Worm (Caenorhabditis elegans): ENCODE measurements around the gene K07E3.1.

The K07E3.1 gene

DNA sequence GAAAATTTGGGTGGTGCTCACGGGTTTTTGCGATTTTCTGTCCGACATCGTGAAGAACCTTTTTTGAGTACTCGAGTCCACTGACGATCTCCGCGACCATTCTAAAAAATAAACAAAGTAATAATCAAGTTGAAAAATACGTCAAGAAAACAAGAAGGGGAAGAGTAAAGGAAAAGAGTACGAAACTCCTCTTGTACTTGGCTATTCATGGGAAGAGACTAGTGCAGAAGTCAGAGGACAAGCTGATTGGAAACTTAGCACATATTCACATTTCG is 23.9 kb upstream of the K07E3.1 start, which contains the start of gene dao-3:
Gene dao-3 (minus strand): TSS at position 101 of the 275 bp plus-strand sequence.
- no peak for TF ChIP-seq sptf-1 (tag; optimal IDR thresholded peaks at IDR 0.05)
- no peak for TF ChIP-seq elt-3 (tag; optimal IDR thresholded peaks at IDR 0.05)
- no peak for TF ChIP-seq ztf-11 (tag; optimal IDR thresholded peaks at IDR 0.05)
- TF ChIP-seq ceh-43 (GFP tag; optimal IDR thresholded peaks at IDR 0.05) = no peak
- TF ChIP-seq nhr-12 (tag; optimal IDR thresholded peaks at IDR 0.05) = no peak
- no peak for TF ChIP-seq nhr-76 (tag; optimal IDR thresholded peaks at IDR 0.05)
- TF ChIP-seq unc-62 (GFP tag; optimal IDR thresholded peaks at IDR 0.05) = no peak

DNA sequence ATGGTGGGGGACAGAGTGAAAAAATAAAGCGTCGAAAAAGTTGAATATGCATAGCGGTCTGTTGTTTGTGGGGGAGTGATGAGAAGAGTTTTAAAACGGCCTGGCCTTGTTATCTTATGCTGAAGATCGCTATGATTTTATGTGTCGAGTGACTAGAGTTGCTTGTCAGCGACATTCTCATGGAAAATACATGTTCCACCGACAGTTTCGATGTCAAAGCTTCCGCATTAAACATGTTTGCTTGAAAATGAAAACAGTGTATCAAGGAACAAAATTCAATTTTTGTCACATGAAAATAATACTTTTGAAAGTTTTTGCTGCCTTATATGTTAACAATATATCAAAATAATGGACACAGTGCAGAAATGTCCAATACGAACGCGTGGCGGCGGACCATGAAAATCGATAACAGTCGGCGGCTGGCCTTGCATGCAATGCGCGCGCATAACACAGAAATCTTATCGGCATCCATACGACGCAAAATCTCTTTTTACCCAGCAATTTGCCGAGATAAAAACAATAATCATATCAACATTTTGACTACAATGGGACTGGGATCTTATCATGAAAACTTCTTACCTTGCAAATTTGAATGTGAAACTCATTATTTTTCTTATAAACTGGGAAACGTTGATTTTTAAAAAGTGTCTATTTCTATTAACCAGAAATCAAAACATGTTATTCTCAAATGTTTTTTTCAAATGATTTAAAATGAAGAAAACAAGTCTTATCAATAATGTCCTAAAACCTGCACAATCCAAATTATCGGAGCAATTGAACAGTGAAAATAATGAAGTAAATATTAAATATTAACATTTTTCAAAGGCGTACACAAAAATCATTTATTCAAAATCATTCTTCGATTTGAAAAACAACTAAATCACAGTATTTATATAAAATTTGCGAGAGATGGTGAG is 23.3 kb upstream of the K07E3.1 start:
- TF ChIP-seq nhr-2 (tag; optimal IDR thresholded peaks at IDR 0.05) (no peak), elt-1 (tag; optimal IDR thresholded peaks at IDR 0.05; ENCODE audit: borderline replicate concordance, insufficient read depth) (peak; percentile 65)

DNA sequence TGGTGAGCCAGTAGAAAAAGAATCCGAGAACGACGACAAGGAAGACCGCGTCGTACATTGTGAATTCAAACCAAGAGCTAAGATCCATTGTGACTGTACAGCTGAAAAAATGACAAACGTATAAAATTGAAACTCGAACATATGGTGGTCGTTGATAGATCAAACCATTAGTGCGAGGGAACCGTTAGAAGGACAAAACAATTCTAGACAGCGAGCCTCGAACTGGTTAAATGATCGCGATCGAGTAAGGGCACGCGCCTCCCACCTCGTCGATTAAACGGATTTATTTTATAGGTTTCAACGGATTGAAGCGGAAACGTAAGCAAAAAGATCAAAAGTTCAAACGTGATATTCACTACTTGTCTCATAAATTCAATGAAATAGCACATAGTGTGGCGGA is 21.8 kb upstream of the K07E3.1 start, which contains the start of gene vem-1:
Gene vem-1 (minus strand): TSS at position 101 of the 400 bp plus-strand sequence.
- TF ChIP-seq elt-3 (tag; optimal IDR thresholded peaks at IDR 0.05) = no peak
- no peak for TF ChIP-seq lin-13 (tag; optimal IDR thresholded peaks at IDR 0.05)
- TF ChIP-seq mab-5 (tag; optimal IDR thresholded peaks at IDR 0.05) = no peak
- no peak for TF ChIP-seq M03D4.4 (tag; optimal IDR thresholded peaks at IDR 0.05)
- no peak for TF ChIP-seq ham-2 (GFP tag; optimal IDR thresholded peaks at IDR 0.05)
- no peak for TF ChIP-seq ceh-39 (tag; optimal IDR thresholded peaks at IDR 0.05)
- no peak for TF ChIP-seq sptf-1 (tag; optimal IDR thresholded peaks at IDR 0.05)
- TF ChIP-seq bed-3 (GFP tag; optimal IDR thresholded peaks at IDR 0.05) = no peak
- TF ChIP-seq lin-32 (GFP tag; optimal IDR thresholded peaks at IDR 0.05) = no peak
- no peak for TF ChIP-seq nhr-28 (tag; optimal IDR thresholded peaks at IDR 0.05)
- TF ChIP-seq unc-39 (tag; optimal IDR thresholded peaks at IDR 0.05) = no peak

DNA sequence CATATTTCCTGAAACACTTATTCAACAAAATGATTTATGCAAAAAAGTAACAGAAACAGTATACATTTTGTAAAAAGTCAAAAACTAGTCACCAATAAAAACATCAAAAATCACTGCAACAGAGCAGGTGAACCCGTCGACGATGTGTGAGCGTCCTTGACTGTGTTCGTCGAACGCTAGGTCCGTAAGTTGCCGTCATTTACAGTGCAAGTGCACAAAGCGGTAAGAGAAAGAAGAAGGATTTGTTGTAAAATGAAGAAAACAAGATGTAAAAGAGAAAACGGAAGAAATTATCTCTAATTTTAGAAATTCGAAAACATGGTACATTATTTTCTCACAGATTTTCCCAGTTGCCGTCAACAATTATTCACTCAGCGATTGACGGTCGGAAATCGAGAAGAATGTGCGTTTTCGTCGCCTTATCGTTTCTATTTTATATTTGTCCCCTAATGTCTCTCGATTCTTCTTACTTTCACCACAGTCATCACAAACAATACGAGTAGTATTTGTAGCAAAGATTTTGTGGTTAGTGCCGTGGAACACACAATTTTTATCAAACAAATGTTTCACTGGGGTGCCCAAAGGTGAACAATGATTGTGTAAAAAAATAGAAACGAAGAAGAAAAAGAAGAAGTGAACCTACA is 20.9 kb upstream of the K07E3.1 start:
- TF ChIP-seq zip-8 (tag; optimal IDR thresholded peaks at IDR 0.05) (no peak), ceh-83 (GFP tag; optimal IDR thresholded peaks at IDR 0.05) (no peak), blmp-1 (tag; optimal IDR thresholded peaks at IDR 0.05) (no peak), tbx-8 (GFP tag; optimal IDR thresholded peaks at IDR 0.05) (no peak), cnd-1 (tag; optimal IDR thresholded peaks at IDR 0.05) (no peak), ces-1 (GFP tag; optimal IDR thresholded peaks at IDR 0.05) (no peak), mls-2 (tag; optimal IDR thresholded peaks at IDR 0.05) (no peak), lsy-2 (tag; optimal IDR thresholded peaks at IDR 0.05) (no peak), nhr-237 (tag; optimal IDR thresholded peaks at IDR 0.05) (no peak), elt-3 (tag; optimal IDR thresholded peaks at IDR 0.05) (no peak), ham-2 (GFP tag; optimal IDR thresholded peaks at IDR 0.05) (no peak), mep-1 (tag; optimal IDR thresholded peaks at IDR 0.05) (no peak), bed-3 (GFP tag; optimal IDR thresholded peaks at IDR 0.05) (no peak), flh-1 (GFP tag; optimal IDR thresholded peaks at IDR 0.05) (no peak), elt-1 (tag; optimal IDR thresholded peaks at IDR 0.05; ENCODE audit: borderline replicate concordance, insufficient read depth) (no peak), pha-4 (tag; optimal IDR thresholded peaks at IDR 0.05) (no peak), hlh-1 (tag; optimal IDR thresholded peaks at IDR 0.05) (no peak), unc-62 (GFP tag; optimal IDR thresholded peaks at IDR 0.05) (no peak)

DNA sequence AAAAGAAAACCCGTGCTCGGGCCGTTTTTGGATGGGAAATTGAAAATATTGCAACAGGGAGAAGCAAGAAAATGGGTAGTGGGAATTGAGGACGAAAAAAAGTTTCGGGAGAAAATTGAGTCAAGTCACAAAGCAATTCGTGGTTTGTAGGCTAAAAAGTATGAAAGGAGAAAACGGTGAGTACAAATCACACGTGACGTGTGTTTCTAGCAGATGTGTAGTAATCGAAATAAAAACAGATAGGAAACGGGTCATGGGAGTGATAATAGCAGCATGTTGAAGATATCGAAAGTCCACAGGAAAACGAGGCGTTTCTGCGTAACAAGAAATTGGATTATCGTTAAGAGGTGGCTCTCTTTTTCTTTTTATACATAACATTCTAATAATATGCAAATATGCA is 20.3 kb upstream of the K07E3.1 start:
- no peak for TF ChIP-seq pha-4 (tag; optimal IDR thresholded peaks at IDR 0.05)
- no peak for TF ChIP-seq elt-1 (tag; optimal IDR thresholded peaks at IDR 0.05; ENCODE audit: borderline replicate concordance, insufficient read depth)
- peak; percentile 61 for TF ChIP-seq ces-1 (GFP tag; optimal IDR thresholded peaks at IDR 0.05)

All from whole organism, mixed stage, embryonic.